Worm (Caenorhabditis elegans) whole organism, L1 larva: ENCODE measurements around the gene ifd-1.

Experiments
- C04F5.9 ChIP-seq: sonication (generic microtip); optimal IDR thresholded peaks from 2 replicates; lab custom pipeline; 2016; ENCODE audit warnings: missing genetic modification characterization, missing compliant biosample characterization
- C16A3.4 ChIP-seq: fragments of 150-350 bp; optimal IDR thresholded peaks from 2 replicates; lab custom pipeline; 2014; ENCODE audit warnings: missing biosample characterization, missing genetic modification characterization
- C34B4.2 ChIP-seq: sonication (generic microtip); optimal IDR thresholded peaks from 2 replicates; lab custom pipeline; 2017; ENCODE audit warnings: mild to moderate bottlenecking, missing genetic modification characterization, missing compliant biosample characterization
- F16B12.6 ChIP-seq: fragments of 150-350 bp; optimal IDR thresholded peaks from 2 replicates; lab custom pipeline; 2014; ENCODE audit warnings: missing biosample characterization, missing genetic modification characterization
- Y116A8C.19 ChIP-seq: sonication (generic microtip); optimal IDR thresholded peaks from 2 replicates; lab custom pipeline; 2016; ENCODE audit warnings: missing compliant biosample characterization, missing genetic modification characterization, borderline replicate concordance
- aha-1 ChIP-seq: fragments of 150-350 bp; optimal IDR thresholded peaks from 2 replicates; lab custom pipeline; 2014; ENCODE audit warnings: missing biosample characterization, missing genetic modification characterization
- aly-2 ChIP-seq: fragments of 150-350 bp; optimal IDR thresholded peaks from 2 replicates; lab custom pipeline; 2014; ENCODE audit warnings: missing biosample characterization, missing genetic modification characterization
- ama-1 ChIP-seq: fragments of 150-350 bp; optimal IDR thresholded peaks from 2 replicates; lab custom pipeline; 2014
- ceh-8 ChIP-seq: fragments of 200-800 bp; sonication (Bioruptor generic); optimal IDR thresholded peaks from 2 replicates; lab custom pipeline; 2018; ENCODE audit warnings: mild to moderate bottlenecking, missing genetic modification characterization, moderate library complexity, missing compliant biosample characterization
- dpl-1 ChIP-seq, 3 experiments: fragments of 150-350 bp in 2 of 3; sonication (generic microtip) in 1 of 3; optimal IDR thresholded peaks; 2 replicates each; lab custom pipeline; 2014 to 2017; ENCODE audit warnings: missing biosample characterization in 3 of 3, missing genetic modification characterization in 3 of 3, missing genetic modification reagents in 3 of 3
- egl-13 ChIP-seq: sonication (generic microtip); optimal IDR thresholded peaks from 2 replicates; lab custom pipeline; 2016; ENCODE audit warnings: missing genotype, missing genetic modification reagents, missing genetic modification characterization, missing compliant biosample characterization
- egl-27 ChIP-seq, 2 experiments: fragments of 150-350 bp in 1 of 2; sonication (generic microtip); optimal IDR thresholded peaks; 3 replicates each; lab custom pipeline; 2017 to 2018; ENCODE audit warnings: missing biosample characterization in 2 of 2, missing genetic modification characterization in 2 of 2, missing genetic modification reagents in 2 of 2
- elt-3 ChIP-seq, 6 experiments: fragments of 150-350 bp in 1 of 6; sonication (generic microtip); optimal IDR thresholded peaks; 2 replicates each; lab custom pipeline; 2017 to 2018; ENCODE audit warnings: missing biosample characterization in 6 of 6, missing genetic modification characterization in 6 of 6, inconsistent platforms in 1 of 6
- ets-5 ChIP-seq: fragments of 200-800 bp; sonication (Bioruptor generic); IDR thresholded peaks from 2 replicates; pipeline ENCODE4 v1.3.6; 2022; ENCODE audit warnings: missing genetic modification characterization, missing compliant biosample characterization
- fkh-10 ChIP-seq: sonication (generic microtip); optimal IDR thresholded peaks from 2 replicates; lab custom pipeline; 2017; ENCODE audit warnings: missing biosample characterization, missing genetic modification reagents, missing genetic modification characterization
- fkh-4 ChIP-seq: sonication (generic microtip); optimal IDR thresholded peaks from 2 replicates; lab custom pipeline; 2016; ENCODE audit warnings: missing compliant biosample characterization, missing genetic modification characterization, borderline replicate concordance
- fkh-8 ChIP-seq: sonication (generic microtip); optimal IDR thresholded peaks from 2 replicates; lab custom pipeline; 2016; ENCODE audit warnings: mild to moderate bottlenecking, missing genetic modification characterization, missing compliant biosample characterization
- fos-1 ChIP-seq: fragments of 150-350 bp; optimal IDR thresholded peaks from 2 replicates; lab custom pipeline; 2014; ENCODE audit warnings: missing biosample characterization, missing genetic modification characterization
- grh-1 ChIP-seq: fragments of 200-800 bp; sonication (Bioruptor generic); IDR thresholded peaks from 2 replicates; pipeline ENCODE4 v1.3.6; 2022; ENCODE audit warnings: missing genetic modification reagents, missing genetic modification characterization, missing compliant biosample characterization
- hlh-4 ChIP-seq: sonication (generic microtip); optimal IDR thresholded peaks from 2 replicates; lab custom pipeline; 2016; ENCODE audit warnings: mild to moderate bottlenecking, missing genetic modification characterization, missing compliant biosample characterization
- jun-1 ChIP-seq: fragments of 150-350 bp; optimal IDR thresholded peaks from 2 replicates; lab custom pipeline; 2014; ENCODE audit warnings: missing biosample characterization, missing genetic modification reagents, missing genetic modification characterization
- lin-13 ChIP-seq: fragments of 150-350 bp; optimal IDR thresholded peaks from 2 replicates; lab custom pipeline; 2014; ENCODE audit warnings: missing biosample characterization, missing genetic modification reagents, missing genetic modification characterization
- lin-14 ChIP-seq: fragments of 200-800 bp; sonication (Bioruptor generic); optimal IDR thresholded peaks from 2 replicates; lab custom pipeline; 2018; ENCODE audit warnings: mild to moderate bottlenecking, missing genetic modification characterization, moderate library complexity, missing compliant biosample characterization
- lin-15B ChIP-seq: fragments of 150-350 bp; sonication (generic microtip); optimal IDR thresholded peaks from 3 replicates; lab custom pipeline; 2014; ENCODE audit warnings: missing biosample characterization, missing genetic modification characterization
- lin-35 ChIP-seq, 2 experiments: fragments of 150-350 bp; optimal IDR thresholded peaks; 2 replicates each; lab custom pipeline; 2014; ENCODE audit warnings: missing biosample characterization in 2 of 2, missing genetic modification characterization in 2 of 2, missing genetic modification reagents in 2 of 2
- lir-3 ChIP-seq: sonication (generic microtip); optimal IDR thresholded peaks from 2 replicates; lab custom pipeline; 2016; ENCODE audit warnings: mild to moderate bottlenecking, missing genetic modification characterization, moderate library complexity, missing compliant biosample characterization; ENCODE audit not compliant: poor library complexity
- lsy-2 ChIP-seq, 2 experiments: fragments of 150-350 bp; optimal IDR thresholded peaks; 2 replicates each; lab custom pipeline; 2014; ENCODE audit warnings: missing biosample characterization in 2 of 2, missing genetic modification characterization in 2 of 2
- mab-9 ChIP-seq: fragments of 200-800 bp; sonication (Bioruptor generic); IDR thresholded peaks from 2 replicates; pipeline ENCODE4 v1.3.6; 2022; ENCODE audit warnings: missing genetic modification reagents, missing genetic modification characterization, missing compliant biosample characterization
- mef-2 ChIP-seq: fragments of 150-350 bp; optimal IDR thresholded peaks from 2 replicates; lab custom pipeline; 2014; ENCODE audit warnings: missing biosample characterization, missing genetic modification characterization
- mep-1 ChIP-seq: fragments of 150-350 bp; optimal IDR thresholded peaks from 2 replicates; lab custom pipeline; 2014; ENCODE audit warnings: missing biosample characterization, missing genetic modification characterization
- nhr-11 ChIP-seq: fragments of 150-350 bp; optimal IDR thresholded peaks from 2 replicates; lab custom pipeline; 2014; ENCODE audit warnings: missing biosample characterization, missing genetic modification characterization
- nhr-12 ChIP-seq: sonication (generic microtip); optimal IDR thresholded peaks from 2 replicates; lab custom pipeline; 2017; ENCODE audit warnings: missing biosample characterization, missing genetic modification characterization
- nhr-20 ChIP-seq: sonication (generic microtip); optimal IDR thresholded peaks from 2 replicates; lab custom pipeline; 2016; ENCODE audit warnings: mild to moderate bottlenecking, missing genetic modification characterization, missing compliant biosample characterization
- nhr-71 ChIP-seq: sonication (generic microtip); optimal IDR thresholded peaks from 2 replicates; lab custom pipeline; 2016; ENCODE audit warnings: mild to moderate bottlenecking, missing genetic modification characterization, moderate library complexity, missing compliant biosample characterization
- nhr-76 ChIP-seq: sonication (generic microtip); optimal IDR thresholded peaks from 2 replicates; lab custom pipeline; 2017; ENCODE audit warnings: missing biosample characterization, missing genetic modification characterization
- nhr-77 ChIP-seq: fragments of 150-350 bp; optimal IDR thresholded peaks from 2 replicates; lab custom pipeline; 2014; ENCODE audit warnings: missing biosample characterization, missing genetic modification characterization
- nhr-84 ChIP-seq: sonication (generic microtip); optimal IDR thresholded peaks from 2 replicates; lab custom pipeline; 2017; ENCODE audit warnings: missing biosample characterization, missing genetic modification characterization
- pax-3 ChIP-seq: fragments of 200-800 bp; sonication (Bioruptor generic); optimal IDR thresholded peaks from 2 replicates; lab custom pipeline; 2018; ENCODE audit warnings: mild to moderate bottlenecking, missing genetic modification characterization, moderate library complexity, missing compliant biosample characterization
- pqm-1 ChIP-seq: sonication (generic microtip); optimal IDR thresholded peaks from 3 replicates; lab custom pipeline; 2017; ENCODE audit warnings: missing biosample characterization, missing genetic modification characterization
- rnt-1 ChIP-seq: sonication (generic microtip); optimal IDR thresholded peaks from 2 replicates; lab custom pipeline; 2016; ENCODE audit warnings: mild to moderate bottlenecking, missing genetic modification characterization, moderate library complexity, missing compliant biosample characterization
- snpc-4 ChIP-seq: fragments of 150-350 bp; optimal IDR thresholded peaks from 2 replicates; lab custom pipeline; 2014; ENCODE audit warnings: missing biosample characterization, missing genetic modification characterization
- snu-23 ChIP-seq: sonication (generic microtip); optimal IDR thresholded peaks from 2 replicates; lab custom pipeline; 2016; ENCODE audit warnings: missing genetic modification characterization, missing compliant biosample characterization
- sox-4 ChIP-seq: sonication (generic microtip); optimal IDR thresholded peaks from 2 replicates; lab custom pipeline; 2016; ENCODE audit warnings: missing genetic modification characterization, missing compliant biosample characterization
- sptf-1 ChIP-seq: fragments of 150-350 bp; optimal IDR thresholded peaks from 2 replicates; lab custom pipeline; 2014; ENCODE audit warnings: missing biosample characterization, missing genetic modification characterization
- tlp-1 ChIP-seq: fragments of 150-350 bp; optimal IDR thresholded peaks from 2 replicates; lab custom pipeline; 2014; ENCODE audit warnings: missing biosample characterization, missing genetic modification characterization
- unc-130 ChIP-seq: fragments of 150-350 bp; optimal IDR thresholded peaks from 2 replicates; lab custom pipeline; 2017; ENCODE audit warnings: missing biosample characterization, missing genetic modification characterization, inconsistent platforms
- unc-86 ChIP-seq: sonication (generic microtip); optimal IDR thresholded peaks from 2 replicates; lab custom pipeline; 2016; ENCODE audit warnings: missing genetic modification characterization, missing compliant biosample characterization
- unc-98 ChIP-seq: fragments of 200-800 bp; sonication (Bioruptor generic); IDR thresholded peaks from 2 replicates; pipeline ENCODE4 v1.3.6; 2022; ENCODE audit warnings: missing genetic modification characterization, missing compliant biosample characterization
- vab-15 ChIP-seq: sonication (generic microtip); optimal IDR thresholded peaks from 2 replicates; lab custom pipeline; 2017; ENCODE audit warnings: missing genotype, mild to moderate bottlenecking, missing genetic modification characterization, missing compliant biosample characterization
- xbp-1 ChIP-seq: sonication (generic microtip); optimal IDR thresholded peaks from 2 replicates; lab custom pipeline; 2016; ENCODE audit warnings: missing genetic modification characterization, missing compliant biosample characterization
- zag-1 ChIP-seq: fragments of 150-350 bp; optimal IDR thresholded peaks from 2 replicates; lab custom pipeline; 2014; ENCODE audit warnings: missing biosample characterization, missing genetic modification characterization
- zip-4 ChIP-seq: fragments of 200-800 bp; sonication (Bioruptor generic); optimal IDR thresholded peaks from 2 replicates; lab custom pipeline; 2018; ENCODE audit warnings: mild to moderate bottlenecking, missing genetic modification characterization, moderate library complexity, missing compliant biosample characterization
- ztf-11 ChIP-seq, 2 experiments: sonication (generic microtip); optimal IDR thresholded peaks; 2 replicates each; lab custom pipeline; 2016 to 2017; ENCODE audit warnings: missing genetic modification characterization in 2 of 2, missing biosample characterization in 1 of 2, missing compliant biosample characterization in 1 of 2
- ztf-4 ChIP-seq: fragments of 150-350 bp; optimal IDR thresholded peaks from 2 replicates; lab custom pipeline; 2014; ENCODE audit warnings: missing biosample characterization, missing genetic modification characterization

ifd-1 gene

DNA sequence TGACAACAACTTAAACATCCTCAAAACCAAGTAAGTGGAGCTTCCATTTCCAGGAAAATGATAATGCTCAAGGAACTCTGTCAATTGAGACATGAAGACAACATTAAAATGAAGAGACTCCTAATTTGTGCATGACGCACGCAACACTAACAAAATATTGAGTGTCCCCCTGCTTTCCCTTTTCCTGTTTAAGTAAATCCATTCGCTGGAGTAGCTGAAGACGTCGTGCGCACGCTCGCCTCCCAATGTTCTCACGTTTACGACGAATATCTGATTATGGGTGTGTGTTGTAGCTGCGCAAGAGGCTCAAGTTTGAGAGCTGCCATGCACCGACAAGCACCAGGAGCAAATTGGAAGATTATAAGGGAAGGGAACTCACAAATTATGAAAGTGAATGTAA, 23.3 kb downstream of the ifd-1 start:
- no peak for TF ChIP-seq tlp-1 (tag; lab: Kevin White, UChicago)
- no peak for TF ChIP-seq C04F5.9 (tag; lab: Kevin White, UChicago)
- TF ChIP-seq aha-1 (tag; lab: Kevin White, UChicago) = no peak
- no peak for TF ChIP-seq snpc-4 (tag; lab: Kevin White, UChicago)
- TF ChIP-seq lir-3 (tag; lab: Kevin White, UChicago) = no peak
- peak; percentile 55 for TF ChIP-seq nhr-71 (tag; lab: Kevin White, UChicago)
- no peak for TF ChIP-seq sptf-1
- TF ChIP-seq lin-15B (tag; lab: Kevin White, UChicago) = no peak
- TF ChIP-seq fos-1 (tag; lab: Kevin White, UChicago) = no peak
- TF ChIP-seq Y116A8C.19 (tag; lab: Kevin White, UChicago) = no peak
- TF ChIP-seq ztf-11 (tag; optimal IDR thresholded peaks at IDR 0.05; lab: Kevin White, UChicago) = no peak
- no peak for TF ChIP-seq ama-1 (lab: Kevin White, UChicago)
- peak; percentile 21 for TF ChIP-seq ztf-4 (tag; lab: Kevin White, UChicago)
- TF ChIP-seq lsy-2 (tag; optimal IDR thresholded peaks at IDR 0.05; lab: Kevin White, UChicago) = no peak
- no peak for TF ChIP-seq F16B12.6
- no peak for TF ChIP-seq unc-130
- no peak for TF ChIP-seq egl-27 (tag; optimal IDR thresholded peaks at IDR 0.05; lab: Kevin White, UChicago)
- no peak for TF ChIP-seq mab-9 (GFP tag; lab: Robert Waterston, UW)
- no peak for TF ChIP-seq nhr-12 (tag; lab: Kevin White, UChicago)
- no peak for TF ChIP-seq C34B4.2 (tag; lab: Kevin White, UChicago)
- no peak for TF ChIP-seq nhr-20 (tag; lab: Kevin White, UChicago)
- TF ChIP-seq snu-23 (GFP tag; lab: Kevin White, UChicago) = no peak
- TF ChIP-seq unc-98 (GFP tag; lab: Robert Waterston, UW) = no peak
- no peak for TF ChIP-seq fkh-4 (tag; lab: Kevin White, UChicago)
- no peak for TF ChIP-seq xbp-1 (tag; lab: Kevin White, UChicago)
- no peak for TF ChIP-seq aly-2 (tag; lab: Kevin White, UChicago)
- no peak for TF ChIP-seq unc-86 (tag; lab: Kevin White, UChicago)
- no peak for TF ChIP-seq zag-1 (tag; lab: Kevin White, UChicago)
- TF ChIP-seq nhr-11 = no peak
- TF ChIP-seq vab-15 (tag; lab: Kevin White, UChicago) = no peak
- peak; percentile 18 for TF ChIP-seq fkh-8 (tag; lab: Kevin White, UChicago)
- TF ChIP-seq fkh-10 = peak; percentile 67
- no peak for TF ChIP-seq nhr-77 (tag; lab: Kevin White, UChicago)
- TF ChIP-seq lin-14 = peak; percentile 76
- no peak for TF ChIP-seq nhr-84 (tag; lab: Kevin White, UChicago)
- TF ChIP-seq mep-1 (tag; lab: Kevin White, UChicago) = no peak
- no peak for TF ChIP-seq grh-1 (GFP tag; lab: Robert Waterston, UW)
- TF ChIP-seq pqm-1 (tag; lab: Kevin White, UChicago) = no peak
- no peak for TF ChIP-seq jun-1
- no peak for TF ChIP-seq ets-5 (GFP tag; lab: Robert Waterston, UW)
- TF ChIP-seq egl-13 (tag; lab: Kevin White, UChicago) = peak; percentile 85
- no peak for TF ChIP-seq lin-13 (GFP tag; lab: Kevin White, UChicago)
- TF ChIP-seq mef-2 = no peak
- TF ChIP-seq pax-3 (tag; lab: Kevin White, UChicago) = peak; percentile 28
- TF ChIP-seq nhr-76 = no peak
- TF ChIP-seq zip-4 (GFP tag; lab: Kevin White, UChicago) = no peak
- TF ChIP-seq lin-35 (GFP tag; optimal IDR thresholded peaks at IDR 0.05; lab: Kevin White, UChicago) = no peak
- TF ChIP-seq sox-4 = no peak
- no peak for TF ChIP-seq C16A3.4 (tag; lab: Kevin White, UChicago)
- TF ChIP-seq elt-3 (tag; optimal IDR thresholded peaks at IDR 0.05; lab: Kevin White, UChicago) = no peak
- no peak for TF ChIP-seq rnt-1 (tag; lab: Kevin White, UChicago)
- no peak for TF ChIP-seq dpl-1 (GFP tag; optimal IDR thresholded peaks at IDR 0.05; lab: Kevin White, UChicago)
- TF ChIP-seq ceh-8 (GFP tag; lab: Kevin White, UChicago) = peak; percentile 15
- no peak for TF ChIP-seq hlh-4 (tag; lab: Kevin White, UChicago)
